Fruit fly (Drosophila melanogaster): ENCODE measurements around the gene btd.
A peak's percentile ranks its signal among the peaks of the same experiment; 100 is the strongest.

btd gene

dm6 chrX:9689129-9689528 lies 4.9 kb upstream of the btd start (continued):
- TF ChIP-seq CG6813 (GFP tag; optimal IDR thresholded peaks at IDR 0.05): peak; percentile 13
- 0 out of 3 replicates have a peak, but pooled peaks have one; percentile 21 for TF ChIP-seq CG17361 (GFP tag; IDR thresholded peaks at IDR 0.05)
- peak; percentile 68 for TF ChIP-seq Xrp1 (GFP tag; IDR thresholded peaks at IDR 0.05)
- peak; percentile 15 for TF ChIP-seq CG7839 (tag; optimal IDR thresholded peaks at IDR 0.05)
- TF ChIP-seq row (GFP tag; IDR thresholded peaks at IDR 0.05): peak; percentile 34; the same call in 1 of the 3 replicates
- peak; percentile 80 for TF ChIP-seq zf30C (GFP tag; optimal IDR thresholded peaks at IDR 0.05)
- no peak for TF ChIP-seq prd (optimal IDR thresholded peaks at IDR 0.05)
- TF ChIP-seq prd (GFP tag; IDR thresholded peaks at IDR 0.05): peak; percentile 85
- TF ChIP-seq CG14710 (tag; optimal IDR thresholded peaks at IDR 0.05): peak; percentile 59
- peak; percentile 56 for TF ChIP-seq gem (tag; optimal IDR thresholded peaks at IDR 0.05)
- TF ChIP-seq CkIIα-i1 (GFP tag; IDR thresholded peaks at IDR 0.05): no peak
- peak; percentile 1 for TF ChIP-seq gsb-n (tag; optimal IDR thresholded peaks at IDR 0.05)
- TF ChIP-seq CG10267 (tag; optimal IDR thresholded peaks at IDR 0.05): peak; percentile 34
- TF ChIP-seq tin (GFP tag; optimal IDR thresholded peaks at IDR 0.05): peak; percentile 17
- peak; percentile 87 for TF ChIP-seq CG15696 (tag; optimal IDR thresholded peaks at IDR 0.05)
- TF ChIP-seq CG10147 (GFP tag; optimal IDR thresholded peaks at IDR 0.05): no peak
- peak; percentile 50 for TF ChIP-seq trem (tag; optimal IDR thresholded peaks at IDR 0.05)
- no peak for TF ChIP-seq sima (GFP tag; optimal IDR thresholded peaks at IDR 0.05)
- TF ChIP-seq D19A (tag; optimal IDR thresholded peaks at IDR 0.05): peak; percentile 10
- TF ChIP-seq CG17568 (GFP tag; optimal IDR thresholded peaks at IDR 0.05): no peak
- TF ChIP-seq CG4404 (GFP tag; IDR thresholded peaks at IDR 0.05): peak; percentile 73
- TF ChIP-seq CG4820 (GFP tag; optimal IDR thresholded peaks at IDR 0.05): peak; percentile 1
- TF ChIP-seq mld (GFP tag; IDR thresholded peaks at IDR 0.05; ENCODE audit: partially characterized antibody): no peak
- peak; percentile 55 for TF ChIP-seq CG8924 (tag; optimal IDR thresholded peaks at IDR 0.05)
- TF ChIP-seq CG11504 (tag; optimal IDR thresholded peaks at IDR 0.05): peak; percentile 13
- peak; percentile 19; the same call in 1 of the 2 replicates for TF ChIP-seq CG8765 (GFP tag; IDR thresholded peaks at IDR 0.05)
- TF ChIP-seq lola (GFP tag; optimal IDR thresholded peaks at IDR 0.05): peak in 1 of 3 experiments; percentile 64
- TF ChIP-seq odd (GFP tag; optimal IDR thresholded peaks at IDR 0.05): peak; percentile 4
- 0 out of 2 replicates have a peak, but pooled peaks have one; percentile 19 for TF ChIP-seq Ptx1 (GFP tag; IDR thresholded peaks at IDR 0.05)
- TF ChIP-seq phol (tag; optimal IDR thresholded peaks at IDR 0.05): peak; percentile 46
- TF ChIP-seq fd102C (GFP tag; optimal IDR thresholded peaks at IDR 0.05): peak; percentile 73
- peak; percentile 34 for TF ChIP-seq CG15479 (GFP tag; optimal IDR thresholded peaks at IDR 0.05)

- TF ChIP-seq CG18262 (tag; optimal IDR thresholded peaks at IDR 0.05) (peak; percentile 31), gem (tag; optimal IDR thresholded peaks at IDR 0.05) (peak; percentile 17), Nf-YC (tag; optimal IDR thresholded peaks at IDR 0.05) (peak; percentile 96), Hr51 (GFP tag; optimal IDR thresholded peaks at IDR 0.05) (no peak), CG2712 (tag; optimal IDR thresholded peaks at IDR 0.05) (peak; percentile 7), sens (GFP tag) (peak; percentile 64), CG17385 (GFP tag; optimal IDR thresholded peaks at IDR 0.05) (no peak), dmrt99B (tag; optimal IDR thresholded peaks at IDR 0.05) (peak; percentile 12), CG8924 (tag; optimal IDR thresholded peaks at IDR 0.05) (peak; percentile 61), HLH4C (GFP tag; IDR thresholded peaks at IDR 0.05; ENCODE audit: partially characterized antibody) (no peak), vvl (GFP tag; IDR thresholded peaks at IDR 0.05) (peak; percentile 75), CG7372 (GFP tag; IDR thresholded peaks at IDR 0.05) (peak; percentile 85), Eip74EF (GFP tag; optimal IDR thresholded peaks at IDR 0.05) (no peak), Oli (tag; optimal IDR thresholded peaks at IDR 0.05) (peak; percentile 6), chinmo (GFP tag; IDR thresholded peaks at IDR 0.05; ENCODE audit: partially characterized antibody) (peak; percentile 68; the same call in 1 of the 4 replicates), CG18764 (GFP tag; optimal IDR thresholded peaks at IDR 0.05) (no peak), cad (GFP tag; optimal IDR thresholded peaks at IDR 0.05) (peak; percentile 73), CG11504 (tag; optimal IDR thresholded peaks at IDR 0.05) (peak; percentile 34), CG3065 (GFP tag; optimal IDR thresholded peaks at IDR 0.05) (no peak), Nf-YA (GFP tag; IDR thresholded peaks at IDR 0.05) (0 out of 2 replicates have a peak, but pooled peaks have one; percentile 16)
These were observed 1.5 kb upstream of the btd start for dm6 chrX:9692297-9693013.
